Fruit fly (Drosophila melanogaster): Measurements from ENCODE around the gene xit.
A peak's percentile ranks its signal among the peaks of the same experiment; 100 is the strongest.

- TF ChIP-seq toy (GFP tag; IDR thresholded peaks at IDR 0.05) (no peak), abd-A (tag; optimal IDR thresholded peaks at IDR 0.05) (no peak), Neu2 (GFP tag; optimal IDR thresholded peaks at IDR 0.05; ENCODE audit: borderline replicate concordance) (no peak), Deaf1 (tag; optimal IDR thresholded peaks at IDR 0.05) (peak; percentile 49), psq (GFP tag; optimal IDR thresholded peaks at IDR 0.05) (peak; percentile 32), CG13775 (GFP tag; optimal IDR thresholded peaks at IDR 0.05) (peak; percentile 63), CG8765 (GFP tag; IDR thresholded peaks at IDR 0.05) (0 out of 2 replicates have a peak, but pooled peaks have one; percentile 45)
Observed at dm6 chrX:6854563-6854962, 33.7 kb downstream of the xit start.
